Fruit fly (Drosophila melanogaster) whole organism, embryonic: Measurements from ENCODE around the gene Rab7.

Experiments used
- Adf1 ChIP-seq: fragments of 200-800 bp; sonication (Bioruptor generic); IDR thresholded peaks from 2 replicates; pipeline ENCODE4 v1.3.6; 2022; ENCODE audit warnings: missing biosample characterization, missing genetic modification characterization
- Blimp-1 ChIP-seq: fragments of 200-800 bp; sonication (Bioruptor generic); optimal IDR thresholded peaks from 3 replicates; lab custom pipeline; 2018; ENCODE audit warnings: missing biosample characterization, missing genetic modification characterization, mild to moderate bottlenecking, moderate library complexity, missing genetic modification reagents
- CG10209 ChIP-seq: fragments of 200-800 bp; sonication (Bioruptor generic); optimal IDR thresholded peaks from 3 replicates; lab custom pipeline; 2017; ENCODE audit warnings: missing biosample characterization, mild to moderate bottlenecking, missing genetic modification characterization, missing genetic modification reagents
- CG11093 ChIP-seq: fragments of 200-800 bp; sonication (Bioruptor generic); IDR thresholded peaks from 3 replicates; pipeline ENCODE4 v1.3.6; 2022; ENCODE audit warnings: missing biosample characterization, missing genetic modification characterization
- CG11560 ChIP-seq: fragments of 200-800 bp; sonication (Bioruptor generic); IDR thresholded peaks from 3 replicates; pipeline ENCODE4 v1.3.6; 2022; ENCODE audit warnings: missing biosample characterization, missing genetic modification characterization
- CG11696 ChIP-seq: fragments of 200-800 bp; sonication (Bioruptor generic); IDR thresholded peaks from 2 replicates; pipeline ENCODE4 v1.3.6; 2022; ENCODE audit warnings: missing biosample characterization, missing genetic modification characterization
- CG12942 ChIP-seq: fragments of 200-800 bp; sonication (Bioruptor generic); optimal IDR thresholded peaks from 3 replicates; lab custom pipeline; 2016; ENCODE audit warnings: missing biosample characterization, missing genetic modification characterization
- CG13287 ChIP-seq: fragments of 200-800 bp; sonication (Bioruptor generic); IDR thresholded peaks from 2 replicates; pipeline ENCODE4 v1.3.6; 2022; ENCODE audit warnings: missing biosample characterization, missing genetic modification characterization; ENCODE audit not compliant: partially characterized antibody
- CG13775 ChIP-seq: fragments of 200-800 bp; sonication (Bioruptor generic); optimal IDR thresholded peaks from 3 replicates; lab custom pipeline; 2017; ENCODE audit warnings: missing biosample characterization, mild to moderate bottlenecking, missing genetic modification characterization
- CG17186 ChIP-seq: fragments of 200-800 bp; sonication (Bioruptor generic); optimal IDR thresholded peaks from 3 replicates; lab custom pipeline; 2017; ENCODE audit warnings: missing biosample characterization, missing genetic modification reagents, missing genetic modification characterization
- CG17359 ChIP-seq: fragments of 200-800 bp; sonication (Bioruptor generic); optimal IDR thresholded peaks from 3 replicates; lab custom pipeline; 2018; ENCODE audit warnings: missing biosample characterization, mild to moderate bottlenecking, missing genetic modification characterization, moderate library complexity
- CG18476 ChIP-seq: fragments of 200-800 bp; sonication (Bioruptor generic); optimal IDR thresholded peaks from 2 replicates; lab custom pipeline; 2016; ENCODE audit warnings: missing biosample characterization, mild to moderate bottlenecking, missing genetic modification characterization
- CG2875 ChIP-seq: fragments of 200-800 bp; sonication (Bioruptor generic); optimal IDR thresholded peaks from 2 replicates; lab custom pipeline; 2017; ENCODE audit warnings: missing biosample characterization, mild to moderate bottlenecking, missing genetic modification characterization, missing genetic modification reagents
- CG2889 ChIP-seq: fragments of 200-800 bp; sonication (Bioruptor generic); IDR thresholded peaks from 3 replicates; pipeline ENCODE4 v1.3.6; 2022; ENCODE audit warnings: missing biosample characterization, missing genetic modification characterization
- CG31224 ChIP-seq: fragments of 200-800 bp; sonication (Bioruptor generic); IDR thresholded peaks from 2 replicates; pipeline ENCODE4 v1.3.6; 2022; ENCODE audit warnings: missing biosample characterization, missing genetic modification characterization
- CG31365 ChIP-seq: fragments of 200-800 bp; sonication (Bioruptor generic); optimal IDR thresholded peaks from 2 replicates; lab custom pipeline; 2018; ENCODE audit warnings: missing biosample characterization, mild to moderate bottlenecking, missing genetic modification characterization
- CG31441 ChIP-seq: fragments of 200-800 bp; sonication (Bioruptor generic); IDR thresholded peaks from 2 replicates; pipeline ENCODE4 v1.3.6; 2022; ENCODE audit warnings: missing biosample characterization, missing genetic modification characterization
- CG32772 ChIP-seq: fragments of 200-800 bp; sonication (Bioruptor generic); IDR thresholded peaks from 2 replicates; pipeline ENCODE4 v1.3.6; 2022; ENCODE audit warnings: missing biosample characterization, missing genetic modification characterization
- CG3847 ChIP-seq: fragments of 200-800 bp; sonication (Bioruptor generic); IDR thresholded peaks from 2 replicates; pipeline ENCODE4 v1.3.6; 2022; ENCODE audit warnings: missing biosample characterization, missing genetic modification characterization
- CG5180 ChIP-seq: fragments of 200-800 bp; sonication (Bioruptor generic); optimal IDR thresholded peaks from 3 replicates; lab custom pipeline; 2017; ENCODE audit warnings: missing biosample characterization, missing genetic modification characterization, mild to moderate bottlenecking, moderate library complexity, missing genetic modification reagents
- CG7271 ChIP-seq: fragments of 200-800 bp; sonication (Bioruptor generic); optimal IDR thresholded peaks from 2 replicates; lab custom pipeline; 2018; ENCODE audit warnings: missing biosample characterization, mild to moderate bottlenecking, missing genetic modification characterization, moderate library complexity
- CG8765 ChIP-seq: fragments of 200-800 bp; sonication (Bioruptor generic); IDR thresholded peaks from 2 replicates; pipeline ENCODE4 v1.3.6; 2022; ENCODE audit warnings: missing biosample characterization, missing genetic modification characterization
- Drgx ChIP-seq: fragments of 200-800 bp; sonication (Bioruptor generic); IDR thresholded peaks from 2 replicates; pipeline ENCODE4 v1.3.6; 2022; ENCODE audit warnings: missing biosample characterization, missing genetic modification characterization
- Fer2 ChIP-seq: fragments of 200-800 bp; sonication (Bioruptor generic); optimal IDR thresholded peaks from 2 replicates; lab custom pipeline; 2018; ENCODE audit warnings: missing biosample characterization, mild to moderate bottlenecking, missing genetic modification characterization, moderate library complexity
- Hmr ChIP-seq: fragments of 200-800 bp; sonication (Bioruptor generic); optimal IDR thresholded peaks from 3 replicates; lab custom pipeline; 2017; ENCODE audit warnings: mild to moderate bottlenecking, missing biosample characterization, missing genetic modification reagents, missing genetic modification characterization
- Med ChIP-seq: fragments of 200-800 bp; sonication (Bioruptor generic); peaks from one replicate; lab custom pipeline; 2016; ENCODE audit warnings: missing biosample characterization, missing genetic modification characterization, mild to moderate bottlenecking, inconsistent platforms, moderate library complexity
- Mes4 ChIP-seq: fragments of 200-800 bp; sonication (Bioruptor generic); optimal IDR thresholded peaks from 2 replicates; lab custom pipeline; 2016; ENCODE audit warnings: missing biosample characterization, missing genetic modification characterization
- Mrtf ChIP-seq: fragments of 200-800 bp; sonication (Bioruptor generic); IDR thresholded peaks from 3 replicates; pipeline ENCODE4 v1.3.6; 2022; ENCODE audit warnings: missing biosample characterization, missing genetic modification characterization
- Usf ChIP-seq: fragments of 200-800 bp; sonication (Bioruptor generic); optimal IDR thresholded peaks from 2 replicates; lab custom pipeline; 2017; ENCODE audit warnings: missing genotype, missing biosample characterization, missing genetic modification characterization
- Vsx1 ChIP-seq: fragments of 200-800 bp; sonication (Bioruptor generic); optimal IDR thresholded peaks from 2 replicates; lab custom pipeline; 2017; ENCODE audit warnings: missing biosample characterization, mild to moderate bottlenecking, missing genetic modification characterization, missing genetic modification reagents
- bsh ChIP-seq, 2 experiments: fragments of 200-800 bp; sonication (Bioruptor generic); optimal IDR thresholded peaks; 2 replicates each; lab custom pipeline; 2017 to 2018; ENCODE audit warnings: mild to moderate bottlenecking in 2 of 2, missing biosample characterization in 2 of 2, missing genetic modification characterization in 2 of 2, moderate library complexity in 1 of 2
- en ChIP-seq: fragments of 200-800 bp; sonication (Bioruptor generic); optimal IDR thresholded peaks from 2 replicates; lab custom pipeline; 2016; ENCODE audit warnings: missing biosample characterization, missing genetic modification characterization
- eve ChIP-seq, 2 experiments: fragments of >200 bp; optimal IDR thresholded peaks; 2 replicates each; lab custom pipeline; 2017; ENCODE audit warnings: missing biosample characterization in 2 of 2, missing genetic modification characterization in 2 of 2
- grau ChIP-seq: fragments of 200-800 bp; optimal IDR thresholded peaks from 3 replicates; lab custom pipeline; 2019; ENCODE audit warnings: missing biosample characterization, mild to moderate bottlenecking, missing genetic modification characterization, moderate library complexity
- jigr1 ChIP-seq: fragments of 200-800 bp; sonication (Bioruptor generic); IDR thresholded peaks from 3 replicates; pipeline ENCODE4 v1.3.6; 2022; ENCODE audit warnings: missing biosample characterization, missing genetic modification characterization
- jing ChIP-seq: fragments of 200-800 bp; sonication (Bioruptor generic); optimal IDR thresholded peaks from 2 replicates; lab custom pipeline; 2018; ENCODE audit warnings: missing biosample characterization, mild to moderate bottlenecking, missing genetic modification characterization
- mam ChIP-seq: fragments of 200-800 bp; sonication (Bioruptor generic); optimal IDR thresholded peaks from 3 replicates; lab custom pipeline; 2016; ENCODE audit warnings: missing biosample characterization, missing genetic modification characterization
- pb ChIP-seq: fragments of 200-800 bp; sonication (Bioruptor generic); optimal IDR thresholded peaks from 3 replicates; lab custom pipeline; 2016; ENCODE audit warnings: missing biosample characterization, missing genetic modification characterization
- phol ChIP-seq: fragments of 200-800 bp; sonication (Bioruptor generic); optimal IDR thresholded peaks from 3 replicates; lab custom pipeline; 2018; ENCODE audit warnings: missing biosample characterization, mild to moderate bottlenecking, missing genetic modification characterization, moderate library complexity
- prd ChIP-seq, 3 experiments: fragments of >200 bp in 2 of 3; fragments of 200-800 bp in 1 of 3; sonication (Bioruptor generic) in 1 of 3; optimal IDR thresholded peaks in 2 of 3; IDR thresholded peaks in 1 of 3; 2 replicates in 2 of 3; 3 replicates in 1 of 3; pipeline versions ENCODE4 v1.3.6 to Lab custom; 2017 to 2022; ENCODE audit warnings: missing biosample characterization in 1 of 3, missing genetic modification characterization in 1 of 3
- psq ChIP-seq: fragments of 200-800 bp; sonication (Bioruptor generic); optimal IDR thresholded peaks from 2 replicates; lab custom pipeline; 2017; ENCODE audit warnings: missing biosample characterization, missing genetic modification characterization
- sens ChIP-seq: fragments of 200-800 bp; sonication (Bioruptor generic); peaks from one replicate; lab custom pipeline; 2016; ENCODE audit warnings: missing biosample characterization, missing genetic modification characterization
- sens-2 ChIP-seq: fragments of 200-800 bp; sonication (Bioruptor generic); IDR thresholded peaks from 2 replicates; pipeline ENCODE4 v1.3.6; 2022; ENCODE audit warnings: missing biosample characterization, missing genetic modification characterization
- shn ChIP-seq: fragments of 200-800 bp; sonication (Bioruptor generic); optimal IDR thresholded peaks from 3 replicates; lab custom pipeline; 2016; ENCODE audit warnings: missing biosample characterization, missing genetic modification characterization
- sug ChIP-seq: fragments of 200-800 bp; optimal IDR thresholded peaks from 2 replicates; lab custom pipeline; 2019; ENCODE audit warnings: missing biosample characterization, mild to moderate bottlenecking, missing genetic modification characterization, moderate library complexity
- tna ChIP-seq: fragments of 200-800 bp; sonication (Bioruptor generic); IDR thresholded peaks from 2 replicates; pipeline ENCODE4 v1.3.6; 2022; ENCODE audit warnings: missing biosample characterization, missing genetic modification characterization; ENCODE audit not compliant: partially characterized antibody
- trh ChIP-seq: fragments of 200-800 bp; sonication (Bioruptor generic); optimal IDR thresholded peaks from 2 replicates; lab custom pipeline; 2016; ENCODE audit warnings: missing biosample characterization, missing genetic modification characterization
- tx ChIP-seq: fragments of 200-800 bp; sonication (Bioruptor generic); optimal IDR thresholded peaks from 2 replicates; lab custom pipeline; 2016; ENCODE audit warnings: missing biosample characterization, missing genetic modification characterization
- unpg ChIP-seq: fragments of 200-800 bp; sonication (Bioruptor generic); optimal IDR thresholded peaks from 3 replicates; lab custom pipeline; 2018; ENCODE audit warnings: missing biosample characterization, mild to moderate bottlenecking, missing genetic modification characterization, moderate library complexity
- vvl ChIP-seq: fragments of 200-800 bp; sonication (Bioruptor generic); IDR thresholded peaks from 2 replicates; pipeline ENCODE4 v1.3.6; 2022; ENCODE audit warnings: missing biosample characterization, missing genetic modification characterization

Gene Rab7

DNA sequence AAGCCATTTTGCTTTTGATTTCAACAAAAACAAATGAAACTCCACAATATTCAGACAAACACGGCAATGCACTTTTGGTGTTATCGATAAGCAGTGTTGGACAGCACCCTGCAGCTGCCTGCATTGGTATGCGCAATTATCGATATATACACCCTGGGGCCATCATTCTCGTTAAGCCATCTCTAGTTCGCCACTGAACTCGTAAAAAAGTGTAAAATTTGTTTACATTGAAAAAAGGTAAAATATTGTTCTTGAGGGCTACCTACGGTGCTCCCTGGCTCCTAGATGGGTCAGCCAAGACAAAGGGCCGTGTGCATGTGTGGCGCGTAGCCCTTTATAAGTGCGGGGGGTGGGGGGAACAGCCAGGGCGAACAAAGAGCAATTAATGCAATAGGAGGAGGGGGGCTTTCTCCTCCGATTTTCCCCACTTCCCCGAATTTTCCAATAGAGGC, 6.3 kb upstream of the Rab7 start, which contains the start of the genes CG13603 and CG5902 (continued):
- TF ChIP-seq grau (tag; lab: Kevin White, UChicago) = no peak
- peak; percentile 82 for TF ChIP-seq Vsx1 (GFP tag; lab: Kevin White, UChicago)
- TF ChIP-seq sens-2 (GFP tag; lab: Robert Waterston, UW) = no peak
- TF ChIP-seq bsh (GFP tag; optimal IDR thresholded peaks at IDR 0.05; lab: Kevin White, UChicago) = peak in 1 of 2 experiments; percentile 17
- TF ChIP-seq CG17359 (tag; lab: Kevin White, UChicago) = peak; percentile 36
- TF ChIP-seq Blimp-1 (GFP tag; lab: Kevin White, UChicago) = no peak
- no peak for TF ChIP-seq jigr1 (GFP tag; lab: Robert Waterston, UW)
- TF ChIP-seq Mrtf = no peak
- TF ChIP-seq CG31224 (GFP tag; lab: Robert Waterston, UW) = no peak
- peak; percentile 39 for TF ChIP-seq CG12942 (GFP tag; lab: Kevin White, UChicago)
- TF ChIP-seq CG7271 (tag; lab: Kevin White, UChicago) = no peak
- TF ChIP-seq trh (GFP tag; lab: Kevin White, UChicago) = no peak
- TF ChIP-seq CG2889 = no peak
- no peak for TF ChIP-seq eve (GFP tag; optimal IDR thresholded peaks at IDR 0.05; lab: Kevin White, UChicago)
- TF ChIP-seq CG10209 (GFP tag; lab: Kevin White, UChicago) = no peak
- TF ChIP-seq CG11560 (tag; lab: Robert Waterston, UW) = no peak
- TF ChIP-seq Adf1 (GFP tag; lab: Robert Waterston, UW) = no peak; the same call in 1 of the 2 replicates
- TF ChIP-seq Hmr (GFP tag; lab: Kevin White, UChicago) = no peak
- no peak for TF ChIP-seq sens (GFP tag; lab: Kevin White, UChicago)
- TF ChIP-seq tx (GFP tag; lab: Kevin White, UChicago) = peak; percentile 26
- no peak for TF ChIP-seq prd (optimal IDR thresholded peaks at IDR 0.05; lab: Kevin White, UChicago)
- TF ChIP-seq prd (GFP tag; IDR thresholded peaks at IDR 0.05; lab: Robert Waterston, UW) = 0 out of 3 replicates have a peak, but pooled peaks have one; percentile 14
- TF ChIP-seq CG3847 (GFP tag; lab: Robert Waterston, UW) = peak; percentile 67
- peak; percentile 42; the same call in 1 of the 2 replicates for TF ChIP-seq Drgx
- peak; percentile 96 for TF ChIP-seq CG17186 (GFP tag; lab: Kevin White, UChicago)
- peak; percentile 91 for TF ChIP-seq Med (GFP tag; lab: Kevin White, UChicago)
- no peak for TF ChIP-seq CG11093 (GFP tag; lab: Robert Waterston, UW)
- TF ChIP-seq CG31441 (GFP tag; lab: Robert Waterston, UW) = no peak; the same call in 1 of the 2 replicates
- no peak for TF ChIP-seq CG8765 (GFP tag; lab: Robert Waterston, UW)
- peak; percentile 55 for TF ChIP-seq tna
- no peak for TF ChIP-seq jing (GFP tag; lab: Kevin White, UChicago)
- TF ChIP-seq CG32772 (GFP tag; lab: Robert Waterston, UW) = no peak; the same call in 1 of the 2 replicates
- TF ChIP-seq CG13775 = peak; percentile 31
- no peak for TF ChIP-seq Usf
- no peak for TF ChIP-seq CG31365 (tag; lab: Kevin White, UChicago)
- peak; percentile 85 for TF ChIP-seq CG13287
- TF ChIP-seq phol = peak; percentile 69
- no peak for TF ChIP-seq unpg
- TF ChIP-seq en (GFP tag; lab: Kevin White, UChicago) = no peak
- TF ChIP-seq psq (GFP tag; lab: Kevin White, UChicago) = no peak
- no peak for TF ChIP-seq CG2875 (GFP tag; lab: Kevin White, UChicago)
- TF ChIP-seq pb = peak; percentile 40
- TF ChIP-seq sug (tag; lab: Kevin White, UChicago) = peak; percentile 49
- TF ChIP-seq Mes4 (GFP tag; lab: Kevin White, UChicago) = peak; percentile 3
- peak; percentile 47 for TF ChIP-seq shn
- peak; percentile 74 for TF ChIP-seq mam (GFP tag; lab: Kevin White, UChicago)
- no peak for TF ChIP-seq CG11696
- no peak for TF ChIP-seq CG18476 (GFP tag; lab: Kevin White, UChicago)
- TF ChIP-seq vvl = peak; percentile 65; the same call in 1 of the 2 replicates
- TF ChIP-seq Fer2 (tag; lab: Kevin White, UChicago) = no peak
- no peak for TF ChIP-seq CG5180 (GFP tag; lab: Kevin White, UChicago)
